Worm (Caenorhabditis elegans) whole organism, dauer: Measurements from ENCODE around the gene bli-5.
"Not testable (repeated sequence)": the region's sequence is repeated elsewhere in the genome, so short reads cannot be mapped to it uniquely, and the experiment has no call there.

Experiments
- unc-62 ChIP-seq: sonication (generic microtip); optimal IDR thresholded peaks from 2 replicates; lab custom pipeline; 2017; ENCODE audit warnings: missing biosample characterization, missing genetic modification reagents, missing genetic modification characterization

Gene bli-5

DNA sequence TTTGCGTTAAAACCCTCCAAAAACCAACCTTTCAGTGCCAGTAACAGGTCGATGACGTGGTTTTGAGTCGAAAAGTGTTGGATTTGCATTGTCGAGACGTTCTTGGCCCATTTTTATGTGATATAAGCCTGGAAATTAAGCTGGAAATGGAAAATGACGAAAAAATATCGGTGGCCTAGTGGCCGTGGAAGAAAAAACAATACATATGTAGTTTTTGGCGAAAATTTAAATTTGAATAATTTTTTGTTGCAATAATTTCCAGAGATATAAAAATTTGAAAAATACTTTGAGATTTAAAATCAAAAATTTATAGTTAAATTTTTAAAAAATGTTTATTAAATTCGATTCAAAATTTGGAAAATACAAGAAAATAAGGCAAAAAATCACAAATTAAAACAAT is 9.8 kb upstream of the bli-5 start, which contains the start of gene ciao-2B:
Gene ciao-2B (minus strand): TSS at position 130 of the 400 bp plus-strand sequence.
- no peak for TF ChIP-seq unc-62

DNA sequence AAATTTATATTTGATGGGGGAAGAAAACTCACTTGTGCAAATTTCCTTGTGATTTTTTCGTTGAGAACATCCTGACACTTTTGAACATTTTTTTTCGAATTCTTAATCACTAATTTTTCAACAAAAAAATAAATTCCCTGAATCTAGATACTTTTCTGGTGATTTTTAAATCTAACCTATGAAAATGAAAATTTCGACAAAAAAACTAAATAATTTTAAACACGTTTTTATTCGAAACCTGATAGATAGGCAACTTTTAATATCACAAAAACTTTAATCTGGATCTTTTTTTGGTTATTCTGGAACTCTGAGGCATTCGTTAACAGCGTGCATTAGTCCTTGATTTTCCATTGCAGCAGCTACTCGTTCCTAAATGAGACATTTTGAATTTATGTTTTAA is 7.3 kb upstream of the bli-5 start, which contains the start of gene F45G2.9:
Gene F45G2.9 (minus strand): TSS at position 101 of the 400 bp plus-strand sequence.
- TF ChIP-seq unc-62 = no peak

DNA sequence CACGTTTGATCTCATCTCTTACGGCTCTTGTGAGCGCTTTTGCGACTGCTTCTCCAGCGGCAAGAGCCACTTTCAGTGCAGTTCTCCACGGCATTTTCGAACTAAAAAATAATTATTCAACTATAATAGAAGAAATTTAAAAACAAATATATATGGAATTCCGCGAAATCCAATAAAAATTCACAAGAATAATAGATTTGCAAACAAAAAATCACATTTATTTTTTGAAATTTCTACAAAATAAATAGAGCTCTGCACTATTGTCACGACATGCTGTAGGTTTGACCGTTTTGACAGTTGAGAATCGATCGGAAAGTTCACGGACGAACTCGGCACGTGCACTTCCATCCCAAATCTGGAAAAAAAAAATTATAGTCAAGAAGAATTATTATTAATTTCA is 6.0 kb upstream of the bli-5 start, which contains the start of gene F45G2.8:
Gene F45G2.8 (minus strand): TSS at position 101 of the 400 bp plus-strand sequence.
- no peak for TF ChIP-seq unc-62

DNA sequence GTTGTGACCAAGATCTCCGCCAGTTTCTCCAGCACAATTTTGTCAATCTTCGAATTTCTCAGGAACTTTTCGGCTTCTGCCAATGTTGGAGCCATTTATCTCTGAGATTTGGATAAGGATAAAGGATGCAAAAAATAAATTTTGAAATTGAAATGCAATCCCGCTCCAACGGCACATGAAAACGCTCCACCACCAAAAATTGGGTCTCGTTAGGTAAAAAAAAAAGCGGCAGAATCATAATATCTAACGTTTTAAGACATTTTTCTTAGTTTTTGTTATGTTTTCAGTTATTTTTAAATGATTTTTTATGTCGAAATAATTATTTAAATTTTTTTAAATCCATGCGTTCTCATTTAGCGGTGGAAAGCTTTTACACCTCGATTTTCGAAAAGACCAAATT is 4.8 kb upstream of the bli-5 start, which contains the start of gene F45G2.7:
Gene F45G2.7 (minus strand): TSS at position 101 of the 400 bp plus-strand sequence.
- TF ChIP-seq unc-62 = no peak

DNA sequence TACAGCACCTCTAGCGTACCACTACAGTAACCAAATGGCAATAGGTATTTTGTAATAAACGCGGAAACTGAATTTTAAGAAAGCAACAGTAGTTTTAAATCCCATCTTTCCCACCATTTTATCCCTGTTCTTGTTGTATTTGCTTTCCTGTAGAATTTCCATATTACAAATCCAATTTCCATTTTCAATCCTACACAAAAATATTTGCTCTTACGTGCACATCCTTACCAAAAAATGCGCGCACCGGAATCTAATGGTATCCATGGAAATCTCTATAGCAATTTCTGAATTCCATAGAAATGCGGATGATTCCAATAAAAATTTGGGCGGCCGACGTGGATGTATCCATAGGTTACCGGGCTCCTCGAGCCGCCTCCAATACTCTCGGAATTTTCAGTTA is 594 bp upstream of the bli-5 start, which contains the start of gene trf-1:
Gene trf-1 (plus strand): TSS at position 301 of the 400 bp plus-strand sequence.
- no peak for TF ChIP-seq unc-62

DNA sequence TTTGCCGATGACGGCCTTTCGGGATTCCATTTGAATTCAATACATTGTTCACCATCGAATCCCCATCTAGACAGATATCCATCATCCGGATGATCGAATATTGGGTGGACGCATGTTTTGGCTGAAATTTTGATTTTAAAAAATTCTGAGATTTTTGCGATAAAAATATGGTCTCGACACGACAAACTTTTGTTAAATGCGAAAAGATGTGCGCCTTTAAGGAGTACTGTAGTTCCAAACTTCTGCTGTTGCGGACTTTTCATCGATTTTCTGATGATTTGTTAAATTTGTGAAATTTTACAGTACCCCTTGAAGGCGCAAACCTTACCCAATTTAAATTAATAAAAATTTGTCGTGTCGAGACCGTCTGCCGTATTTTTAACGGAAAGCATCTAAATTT is 1.8 kb downstream of the bli-5 start:
- no peak for TF ChIP-seq unc-62

DNA sequence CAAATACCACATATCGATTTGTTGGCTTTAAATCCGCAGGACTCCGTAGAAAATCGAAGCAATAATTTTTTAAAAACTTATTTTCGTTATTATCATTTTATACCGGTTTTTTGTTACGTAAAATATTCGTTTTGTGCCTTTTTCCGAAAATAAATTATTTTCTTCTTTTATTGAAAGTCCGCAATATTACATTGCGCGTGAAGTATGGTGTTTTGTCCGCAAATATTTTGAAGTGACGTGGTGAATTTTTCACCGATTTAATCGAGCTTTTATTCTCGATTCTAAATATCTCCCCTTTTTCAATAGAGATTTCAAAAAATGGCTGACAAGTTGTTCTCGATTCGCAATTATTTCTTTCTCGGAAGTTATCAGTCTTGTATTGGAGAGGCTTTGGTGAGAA is 3.5 kb downstream of the bli-5 start, which contains the start of gene cope-1:
Gene cope-1 (plus strand): TSS at position 229 of the 400 bp plus-strand sequence.
- no peak for TF ChIP-seq unc-62

DNA sequence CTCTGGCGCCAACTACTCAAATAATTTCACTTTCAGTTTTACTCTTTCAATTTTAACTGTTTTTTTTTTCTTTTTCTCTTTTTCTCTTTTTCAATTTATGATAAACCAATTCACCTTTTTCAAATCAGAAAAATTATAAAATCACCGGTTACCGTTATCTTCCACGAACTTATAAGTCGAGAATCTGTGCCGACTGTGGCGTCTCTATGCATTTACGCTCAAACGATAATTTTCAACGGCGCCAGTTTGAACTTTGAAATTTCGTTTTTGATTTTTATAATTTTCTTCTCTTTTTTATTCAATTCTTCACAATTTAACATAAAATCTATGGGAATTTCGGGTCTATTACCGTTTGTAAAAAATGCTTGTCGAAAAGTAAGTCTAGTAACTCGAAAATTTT is 6.2 kb downstream of the bli-5 start, which contains the start of gene exo-1:
Gene exo-1 (plus strand): TSS at position 101 of the 400 bp plus-strand sequence.
- no peak for TF ChIP-seq unc-62

DNA sequence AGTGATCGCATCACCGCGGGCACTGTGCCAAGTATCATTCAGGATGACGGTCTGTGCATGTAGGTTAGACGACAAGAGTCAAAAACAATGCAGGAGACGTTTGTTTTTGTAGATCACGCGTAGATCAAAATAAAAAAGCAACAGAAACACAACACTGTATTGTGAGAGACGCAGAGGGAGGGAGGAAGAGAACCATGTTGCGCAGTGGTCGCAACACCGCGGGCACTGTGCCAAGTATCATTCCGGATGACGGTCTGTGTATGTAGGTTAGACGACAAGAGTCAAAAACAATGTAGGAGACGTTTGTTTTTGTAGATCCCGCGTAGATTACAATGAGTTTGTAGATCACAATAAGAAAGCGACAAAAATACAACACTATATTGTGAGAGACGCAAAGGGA is 10.6 kb downstream of the bli-5 start:
- TF ChIP-seq unc-62 = no peak

DNA sequence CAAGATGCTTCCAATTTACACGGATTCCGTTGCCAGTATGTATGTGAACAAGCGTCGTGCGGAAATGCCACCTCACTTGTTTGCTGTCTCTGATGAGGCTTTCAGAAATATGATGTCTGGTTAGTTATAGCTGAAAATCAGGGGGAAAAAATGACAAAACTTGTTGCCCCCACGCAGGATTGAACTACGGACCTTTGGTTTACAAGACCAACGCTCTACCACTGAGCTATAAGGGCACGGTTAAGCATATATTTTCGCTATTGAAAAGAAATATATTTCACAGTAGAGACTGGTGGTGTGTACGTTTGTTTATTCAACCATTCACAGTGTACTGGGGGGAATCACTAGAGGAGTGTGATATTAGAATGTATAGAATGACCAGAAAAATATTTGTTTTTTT is 18.4 kb downstream of the bli-5 start:
- no peak for TF ChIP-seq unc-62

DNA sequence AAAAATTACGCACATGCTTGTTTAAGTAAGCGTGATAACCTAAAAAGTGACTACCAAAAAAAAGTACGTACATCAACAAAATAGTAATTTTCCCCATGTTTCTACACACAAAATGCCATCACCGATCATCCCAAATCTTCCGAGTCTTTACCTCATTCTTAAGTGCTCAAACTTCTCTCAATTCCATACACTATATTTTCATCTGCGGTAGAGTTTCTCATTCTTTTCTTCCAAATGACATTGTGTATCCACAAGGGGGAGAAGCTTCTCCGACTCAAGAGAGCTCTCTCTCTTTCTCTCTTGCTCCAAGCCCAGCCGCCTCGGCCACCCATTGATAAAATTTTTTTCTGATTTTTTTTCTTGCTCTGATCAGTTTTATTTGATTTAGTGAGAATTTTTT is 20.1 kb downstream of the bli-5 start, which contains the start of gene myo-6:
Gene myo-6 (plus strand): TSS at position 301 of the 400 bp plus-strand sequence.
- no peak for TF ChIP-seq unc-62

DNA sequence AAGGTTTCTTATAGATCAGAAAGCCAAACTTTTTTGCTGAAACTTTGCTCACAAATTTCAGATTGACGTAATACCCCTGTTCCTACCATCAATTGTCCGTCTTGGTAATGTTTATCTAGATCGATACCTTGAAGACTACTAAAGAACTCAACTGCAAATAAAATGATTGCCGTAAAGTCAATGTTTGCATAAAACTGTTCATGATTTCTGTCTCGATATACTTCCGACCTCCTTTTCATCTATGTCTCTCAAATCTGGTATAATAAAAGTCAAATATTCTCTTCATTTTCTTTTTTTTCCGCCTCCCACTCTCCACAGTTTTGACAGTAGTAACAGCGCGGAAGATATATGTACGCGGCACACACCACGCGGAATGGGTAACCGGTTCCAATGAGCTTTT is 24.1 kb downstream of the bli-5 start, which contains the start of gene nas-1:
Gene nas-1 (plus strand): TSS at position 301 of the 400 bp plus-strand sequence.
- TF ChIP-seq unc-62 = no peak

DNA sequence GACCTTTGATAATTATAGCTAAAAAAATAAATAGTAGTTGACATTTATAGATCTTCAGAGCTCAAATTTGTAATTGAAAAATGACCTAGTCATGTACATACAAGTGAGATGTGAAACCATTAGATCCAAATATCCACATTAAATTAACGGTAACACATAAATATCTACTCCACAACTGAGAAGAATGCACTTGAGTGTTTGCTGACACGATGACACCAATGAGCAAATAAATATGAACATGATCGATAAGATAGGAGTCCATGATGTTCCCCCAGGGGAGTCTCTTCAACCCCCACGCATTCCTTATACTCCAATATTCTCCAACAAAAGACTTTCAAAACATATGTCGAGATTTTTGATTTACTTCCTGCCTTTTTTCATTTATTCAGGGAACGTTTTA is 25.1 kb downstream of the bli-5 start, which contains the start of gene ttr-52:
Gene ttr-52 (plus strand): TSS at position 301 of the 400 bp plus-strand sequence.
- TF ChIP-seq unc-62 = no peak

DNA sequence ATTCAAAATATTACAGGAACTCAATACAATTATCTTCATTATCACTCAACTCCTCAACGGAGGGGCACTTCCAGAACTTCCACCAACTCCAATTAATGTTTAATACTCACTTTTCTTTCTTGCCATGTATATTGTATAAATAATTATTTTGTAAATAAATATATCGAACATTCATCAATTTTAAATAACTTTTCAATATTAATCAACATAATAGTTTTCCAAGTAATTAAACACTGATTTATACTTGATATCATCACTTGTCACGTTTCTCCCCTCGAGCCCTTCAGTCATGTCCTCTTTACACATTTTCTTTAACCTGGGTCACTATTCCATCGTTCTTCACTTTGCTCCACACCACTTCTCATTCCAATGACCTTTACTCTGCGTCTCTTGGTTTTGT is 26.6 kb downstream of the bli-5 start, which contains the start of gene mig-18:
Gene mig-18 (plus strand): TSS at position 301 of the 400 bp plus-strand sequence.
- no peak for TF ChIP-seq unc-62

DNA sequence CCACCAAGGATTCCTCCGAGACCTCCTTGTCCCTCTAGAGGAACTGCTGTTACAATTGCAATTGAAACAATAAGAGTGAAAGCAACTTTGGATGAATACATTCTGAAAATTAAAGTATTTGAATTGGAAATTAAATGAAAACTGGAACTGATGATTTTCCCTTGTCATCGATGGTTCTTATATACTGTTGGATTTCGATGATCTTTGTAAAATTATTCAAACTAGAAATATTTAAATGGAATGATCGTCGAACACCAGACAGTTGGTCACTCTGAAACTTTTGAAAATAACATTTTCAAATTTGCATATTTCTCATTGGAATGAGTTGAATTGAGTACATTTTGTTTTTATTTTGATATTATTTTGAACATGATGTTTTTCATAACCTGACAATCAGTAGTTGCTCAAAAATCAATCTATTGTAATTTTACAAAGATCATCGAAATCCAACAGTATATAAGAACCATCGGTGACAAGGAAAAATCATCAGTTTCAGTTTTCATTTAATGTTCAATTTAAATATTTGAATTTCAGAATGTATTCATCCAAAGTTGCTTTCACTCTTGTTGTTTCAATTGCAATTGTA is 27.8 kb downstream of the bli-5 start, which contains the start of the genes srlf-9 and srlf-10:
Gene srlf-9 (minus strand): TSS at position 101 of the 586 bp plus-strand sequence.
Gene srlf-10 (plus strand): TSS at position 536 of the 586 bp plus-strand sequence.
- not testable (repeated sequence) for TF ChIP-seq unc-62

DNA sequence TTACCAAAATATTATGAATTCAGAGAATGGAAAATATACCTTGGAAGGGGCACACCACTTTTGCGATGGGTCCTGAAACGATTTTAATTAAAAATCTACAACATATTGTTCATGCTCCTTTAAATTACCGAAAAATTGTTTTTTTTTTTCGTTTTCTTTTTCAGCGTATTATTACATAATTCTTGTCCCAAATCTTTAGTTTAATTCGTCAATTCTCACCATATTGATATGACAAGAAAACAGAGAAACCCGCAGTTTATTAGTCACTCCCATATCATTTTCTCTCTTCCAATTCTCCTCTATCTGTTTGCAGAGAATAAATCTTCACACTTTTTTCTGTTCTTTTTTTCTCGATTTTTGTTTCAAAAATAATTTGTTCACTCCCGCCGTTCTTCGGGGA is 34.3 kb downstream of the bli-5 start, which contains the start of gene F11F1.1:
Gene F11F1.1 (plus strand): TSS at position 301 of the 400 bp plus-strand sequence.
- TF ChIP-seq unc-62 = no peak

DNA sequence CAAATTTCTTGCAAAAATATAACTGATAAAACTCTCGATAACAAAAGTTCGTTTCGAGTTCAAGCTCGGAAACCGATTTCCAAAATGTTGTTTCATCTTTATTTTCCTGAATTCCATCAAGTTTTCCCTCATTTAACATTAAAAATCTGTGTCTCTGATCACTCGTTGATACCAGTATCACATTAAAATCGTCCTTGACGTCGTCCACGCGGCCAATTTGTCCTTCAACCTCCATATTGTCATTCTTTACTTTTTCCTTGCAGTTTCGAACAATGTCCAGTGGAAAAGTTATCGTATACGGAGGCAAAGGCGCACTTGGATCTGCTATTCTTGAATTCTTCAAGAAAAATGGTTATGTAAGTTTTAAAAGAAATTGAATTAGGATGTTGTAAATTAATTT is 35.9 kb downstream of the bli-5 start, which contains the start of gene qdpr-1:
Gene qdpr-1 (plus strand): TSS at position 264 of the 400 bp plus-strand sequence.
- TF ChIP-seq unc-62 = no peak

DNA sequence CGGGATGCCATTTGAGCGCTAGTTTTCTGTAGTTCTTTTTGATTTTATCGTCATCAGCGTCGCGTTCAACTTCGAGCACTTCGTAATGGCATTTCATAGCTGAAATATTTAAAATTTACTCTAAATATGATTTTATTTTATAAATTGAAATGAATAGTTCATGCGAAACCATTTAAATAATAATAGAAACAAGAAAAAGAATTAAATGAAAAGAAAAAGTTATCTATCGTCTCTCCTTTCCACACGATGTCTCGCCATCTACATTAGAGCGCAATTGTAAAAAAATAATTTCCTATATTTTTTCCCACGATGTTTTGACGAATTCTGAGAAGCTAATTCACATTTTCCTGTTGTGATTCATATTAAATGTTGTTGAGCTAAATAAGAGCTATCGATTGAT is 36.3 kb downstream of the bli-5 start, which contains the start of gene dnj-17:
Gene dnj-17 (minus strand): TSS at position 101 of the 400 bp plus-strand sequence.
- no peak for TF ChIP-seq unc-62
